Worm (Caenorhabditis elegans) whole organism, young adult: ENCODE data around the gene ced-9.

ENCODE experiments used
- B0261.1 ChIP-seq: sonication (generic microtip); optimal IDR thresholded peaks from 2 replicates; lab custom pipeline; 2016; ENCODE audit warnings: mild to moderate bottlenecking, missing genetic modification characterization, moderate library complexity, missing compliant biosample characterization
- C17E4.6 ChIP-seq: fragments of 200-800 bp; sonication (Bioruptor generic); IDR thresholded peaks from 2 replicates; pipeline ENCODE4 v1.3.6; 2022; ENCODE audit warnings: missing genetic modification reagents, missing genetic modification characterization, missing compliant biosample characterization
- D2030.7 ChIP-seq: fragments of 200-800 bp; sonication (Bioruptor generic); IDR thresholded peaks from 2 replicates; pipeline ENCODE4 v1.3.6; 2022; ENCODE audit warnings: missing genetic modification reagents, missing genetic modification characterization, missing compliant biosample characterization
- F37B4.10 ChIP-seq: fragments of 200-800 bp; sonication (Bioruptor generic); IDR thresholded peaks from 2 replicates; pipeline ENCODE4 v1.3.6; 2022; ENCODE audit warnings: missing genetic modification characterization, missing compliant biosample characterization
- F39B2.1 ChIP-seq: fragments of 200-800 bp; sonication (Bioruptor generic); IDR thresholded peaks from 2 replicates; pipeline ENCODE4 v1.3.6; 2022; ENCODE audit warnings: missing genetic modification reagents, missing genetic modification characterization, missing compliant biosample characterization
- F52B5.7 ChIP-seq: sonication (generic microtip); optimal IDR thresholded peaks from 2 replicates; lab custom pipeline; 2016; ENCODE audit warnings: mild to moderate bottlenecking, missing genetic modification characterization, missing compliant biosample characterization
- K12H6.12 ChIP-seq: fragments of 200-800 bp; sonication (Bioruptor generic); optimal IDR thresholded peaks from 2 replicates; lab custom pipeline; 2018; ENCODE audit warnings: mild to moderate bottlenecking, missing genetic modification characterization, missing compliant biosample characterization
- Y53F4B.3 ChIP-seq: fragments of 200-800 bp; sonication (Bioruptor generic); IDR thresholded peaks from 2 replicates; pipeline ENCODE4 v1.3.6; 2022; ENCODE audit warnings: missing genetic modification reagents, missing genetic modification characterization, missing compliant biosample characterization
- Y56A3A.18 ChIP-seq: fragments of 200-800 bp; sonication (Bioruptor generic); IDR thresholded peaks from 2 replicates; pipeline ENCODE4 v1.3.6; 2022; ENCODE audit warnings: missing genetic modification reagents, missing genetic modification characterization, missing compliant biosample characterization
- Y79H2A.3 ChIP-seq: fragments of 200-800 bp; sonication (Bioruptor generic); conservative IDR thresholded peaks from 2 replicates; pipeline ENCODE4 v1.3.6; 2022; ENCODE audit warnings: missing genetic modification reagents, missing genetic modification characterization, missing compliant biosample characterization
- ZK185.1 ChIP-seq: sonication (generic microtip); optimal IDR thresholded peaks from 2 replicates; lab custom pipeline; 2016; ENCODE audit warnings: mild to moderate bottlenecking, missing genetic modification characterization, missing compliant biosample characterization; ENCODE audit not compliant: poor library complexity, severe bottlenecking
- aptf-3 ChIP-seq: fragments of 200-800 bp; sonication (Bioruptor generic); IDR thresholded peaks from 2 replicates; pipeline ENCODE4 v1.3.6; 2022; ENCODE audit warnings: missing genetic modification characterization, missing compliant biosample characterization
- ceh-27 ChIP-seq: fragments of 200-800 bp; sonication (Bioruptor generic); optimal IDR thresholded peaks from 2 replicates; lab custom pipeline; 2018; ENCODE audit warnings: mild to moderate bottlenecking, missing genetic modification characterization, moderate library complexity, missing compliant biosample characterization
- ceh-40 ChIP-seq: fragments of 200-800 bp; sonication (Bioruptor generic); IDR thresholded peaks from 2 replicates; pipeline ENCODE4 v1.3.6; 2022; ENCODE audit warnings: missing genetic modification characterization, missing compliant biosample characterization
- chd-7 ChIP-seq: sonication (generic microtip); optimal IDR thresholded peaks from 2 replicates; lab custom pipeline; 2016; ENCODE audit warnings: mild to moderate bottlenecking, missing genetic modification characterization, moderate library complexity, missing compliant biosample characterization
- fkh-3 ChIP-seq: sonication (generic microtip); optimal IDR thresholded peaks from 2 replicates; lab custom pipeline; 2016; ENCODE audit warnings: mild to moderate bottlenecking, missing genetic modification characterization, missing compliant biosample characterization
- him-1 ChIP-seq: sonication (generic microtip); optimal IDR thresholded peaks from 2 replicates; lab custom pipeline; 2016; ENCODE audit warnings: missing genotype, missing genetic modification reagents, missing genetic modification characterization, missing compliant biosample characterization
- hmg-1.2 ChIP-seq: fragments of 200-800 bp; sonication (Bioruptor generic); IDR thresholded peaks from 2 replicates; pipeline ENCODE4 v1.3.6; 2022; ENCODE audit warnings: missing genetic modification reagents, missing genetic modification characterization, missing compliant biosample characterization
- hsf-1 ChIP-seq: fragments of 200-800 bp; sonication (Bioruptor generic); IDR thresholded peaks from 2 replicates; pipeline ENCODE4 v1.3.6; 2022; ENCODE audit warnings: missing genetic modification reagents, missing genetic modification characterization, missing compliant biosample characterization
- lin-26 ChIP-seq: fragments of 200-800 bp; sonication (Bioruptor generic); IDR thresholded peaks from 2 replicates; pipeline ENCODE4 v1.3.6; 2022; ENCODE audit warnings: missing genetic modification reagents, missing genetic modification characterization, missing compliant biosample characterization
- madf-8 ChIP-seq: fragments of 200-800 bp; sonication (Bioruptor generic); conservative IDR thresholded peaks from 2 replicates; pipeline ENCODE4 v1.3.6; 2022; ENCODE audit warnings: missing genetic modification reagents, missing genetic modification characterization, missing compliant biosample characterization
- nhr-120 ChIP-seq: fragments of 200-800 bp; sonication (Bioruptor generic); IDR thresholded peaks from 2 replicates; pipeline ENCODE4 v1.3.6; 2022; ENCODE audit warnings: missing genetic modification characterization, missing compliant biosample characterization
- nhr-27 ChIP-seq: fragments of 200-800 bp; sonication (Bioruptor generic); optimal IDR thresholded peaks from 2 replicates; lab custom pipeline; 2018; ENCODE audit warnings: mild to moderate bottlenecking, missing genetic modification characterization, moderate library complexity, missing compliant biosample characterization
- nhr-80 ChIP-seq: sonication (generic microtip); optimal IDR thresholded peaks from 2 replicates; lab custom pipeline; 2016; ENCODE audit warnings: missing genetic modification characterization, missing compliant biosample characterization
- rcor-1 ChIP-seq: fragments of 200-800 bp; sonication (Bioruptor generic); IDR thresholded peaks from 2 replicates; pipeline ENCODE4 v1.3.6; 2022; ENCODE audit warnings: missing genetic modification reagents, missing genetic modification characterization, missing compliant biosample characterization
- rpc-1 ChIP-seq, 2 experiments: fragments of 150-350 bp in 1 of 2; sonication (generic microtip) in 1 of 2; optimal IDR thresholded peaks; 2 replicates each; lab custom pipeline; 2014 to 2018; ENCODE audit warnings: missing biosample characterization in 1 of 2, missing genetic modification characterization in 1 of 2, missing genetic modification reagents in 1 of 2, missing genotype in 1 of 2
- tbp1 ChIP-seq: fragments of 200-800 bp; sonication (Bioruptor generic); optimal IDR thresholded peaks from 2 replicates; lab custom pipeline; 2018; ENCODE audit warnings: mild to moderate bottlenecking, missing genetic modification characterization, missing compliant biosample characterization
- unc-62 ChIP-seq: fragments of 150-350 bp; optimal IDR thresholded peaks from 2 replicates; lab custom pipeline; 2014; ENCODE audit warnings: missing biosample characterization, missing genetic modification reagents, missing genetic modification characterization
- zim-3 ChIP-seq: sonication (generic microtip); optimal IDR thresholded peaks from 2 replicates; lab custom pipeline; 2017; ENCODE audit warnings: mild to moderate bottlenecking, missing genetic modification characterization, moderate library complexity, missing compliant biosample characterization
- ztf-28 ChIP-seq: fragments of 200-800 bp; sonication (Bioruptor generic); IDR thresholded peaks from 2 replicates; pipeline ENCODE4 v1.3.6; 2022; ENCODE audit warnings: missing genetic modification reagents, missing genetic modification characterization, missing compliant biosample characterization

ced-9 gene

ce11 chrIII:10361456-10361855, 26.5 kb downstream of the ced-9 start:
- no peak for TF ChIP-seq tbp1 (GFP tag; lab: Kevin White, UChicago)
- TF ChIP-seq ztf-28 (GFP tag; lab: Robert Waterston, UW), result no peak
- no peak for TF ChIP-seq nhr-27 (tag; lab: Kevin White, UChicago)

DNA sequence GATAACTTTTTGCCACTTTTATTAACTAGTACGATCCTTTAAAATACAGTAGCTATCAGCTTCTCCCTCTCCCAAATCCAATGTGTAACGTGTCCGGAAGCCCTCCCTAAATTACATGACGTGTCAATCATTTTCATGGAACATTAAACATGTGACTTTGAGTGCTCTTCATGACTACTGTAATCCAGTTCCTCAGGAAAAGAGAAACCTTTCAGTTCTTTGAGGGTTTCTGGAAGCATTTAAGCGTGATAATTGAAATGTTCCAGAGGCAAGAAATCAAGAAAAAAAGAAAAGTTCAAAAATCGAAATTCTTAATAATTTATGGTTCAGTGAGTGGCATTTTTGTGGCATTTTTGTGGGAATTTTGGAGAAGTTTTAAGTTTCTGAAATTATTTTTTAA, 27.9 kb downstream of the ced-9 start:
- no peak for TF ChIP-seq lin-26 (GFP tag; lab: Robert Waterston, UW)
- no peak for TF ChIP-seq Y56A3A.18 (GFP tag; lab: Robert Waterston, UW)
- TF ChIP-seq chd-7 (tag; lab: Kevin White, UChicago), result no peak

- no peak for TF ChIP-seq zim-3 (tag; lab: Kevin White, UChicago)
- TF ChIP-seq rpc-1 (optimal IDR thresholded peaks at IDR 0.05; lab: Kevin White, UChicago), result no peak
- TF ChIP-seq rpc-1 (tag; optimal IDR thresholded peaks at IDR 0.05; lab: Kevin White, UChicago), result no peak
- TF ChIP-seq ZK185.1 (tag; lab: Kevin White, UChicago), result no peak
- TF ChIP-seq him-1 (tag; lab: Kevin White, UChicago), result no peak
- TF ChIP-seq unc-62 (GFP tag; lab: Kevin White, UChicago), result no peak
These were observed 29.7 kb downstream of the ced-9 start, which contains the start of gene tbc-8 for ce11 chrIII:10364656-10365055. TSS of gene tbc-8 (plus strand) at chrIII:10364956.

ce11 chrIII:10367355-10367909, 32.5 kb downstream of the ced-9 start:
- peak; percentile 44 for TF ChIP-seq K12H6.12
- no peak for TF ChIP-seq zim-3 (tag; lab: Kevin White, UChicago)
- TF ChIP-seq Y53F4B.3, result no peak
- no peak for TF ChIP-seq fkh-3 (tag; lab: Kevin White, UChicago)
- peak; percentile 4 for TF ChIP-seq ceh-27 (GFP tag; lab: Kevin White, UChicago)
- no peak for TF ChIP-seq nhr-80 (tag; lab: Kevin White, UChicago)

DNA sequence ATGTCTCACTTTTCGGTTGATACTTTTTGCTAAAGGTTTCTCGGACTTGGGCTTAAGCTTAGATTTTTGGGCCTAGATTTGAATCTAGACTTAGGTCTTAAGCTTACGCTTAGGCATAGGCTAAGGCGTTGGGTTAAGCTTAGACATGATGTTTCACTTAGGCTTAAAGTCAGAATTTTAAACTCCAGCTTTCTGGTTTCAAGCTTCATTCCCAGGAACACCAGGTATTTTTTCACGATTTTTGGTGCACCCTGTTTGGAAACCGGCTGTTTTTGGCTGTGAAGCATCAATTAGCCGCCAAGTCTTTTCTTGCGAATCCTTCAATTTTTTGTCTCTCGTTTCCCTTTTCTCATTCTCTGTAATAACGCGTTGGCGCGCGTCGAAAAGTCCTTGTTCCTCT, 38.9 kb downstream of the ced-9 start:
- no peak for TF ChIP-seq C17E4.6
- TF ChIP-seq him-1 (tag; lab: Kevin White, UChicago), result no peak
- no peak for TF ChIP-seq fkh-3 (tag; lab: Kevin White, UChicago)
- TF ChIP-seq Y79H2A.3 (GFP tag; lab: Robert Waterston, UW), result no peak
- no peak for TF ChIP-seq nhr-120 (GFP tag; lab: Robert Waterston, UW)
- no peak for TF ChIP-seq B0261.1
- no peak for TF ChIP-seq aptf-3 (GFP tag; lab: Robert Waterston, UW)
- TF ChIP-seq F37B4.10 (GFP tag; lab: Robert Waterston, UW), result 0 out of 2 replicates have a peak, but pooled peaks have one; percentile 41

DNA sequence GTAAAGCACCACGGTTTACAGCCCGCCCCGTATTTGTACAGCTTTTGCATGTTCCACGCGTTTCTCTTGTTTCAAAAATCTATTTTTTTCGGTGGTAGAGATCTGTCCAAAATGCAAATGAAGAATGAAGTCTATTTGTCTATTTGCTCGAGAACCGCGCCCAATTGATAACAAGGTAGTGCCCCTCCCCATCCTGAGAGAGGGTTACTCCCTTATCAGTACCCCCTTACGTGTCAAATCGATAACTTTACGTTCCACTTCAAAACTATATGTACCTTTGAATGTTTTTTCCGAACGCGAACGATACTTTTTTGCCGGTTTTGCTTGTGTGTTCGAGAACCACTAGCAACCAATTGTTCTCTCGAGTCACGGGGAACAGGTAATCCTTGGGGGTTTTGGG, 41.1 kb downstream of the ced-9 start:
- no peak for TF ChIP-seq ceh-40 (GFP tag; lab: Robert Waterston, UW)
- TF ChIP-seq F37B4.10 (GFP tag; lab: Robert Waterston, UW), result no peak
- no peak for TF ChIP-seq unc-62 (GFP tag; lab: Kevin White, UChicago)
- no peak for TF ChIP-seq F39B2.1 (GFP tag; lab: Robert Waterston, UW)
- peak; percentile 67 for TF ChIP-seq nhr-80 (tag; lab: Kevin White, UChicago)
- no peak for TF ChIP-seq Y79H2A.3 (GFP tag; lab: Robert Waterston, UW)
- no peak for TF ChIP-seq hsf-1 (GFP tag; lab: Robert Waterston, UW)
- no peak for TF ChIP-seq hmg-1.2 (GFP tag; lab: Robert Waterston, UW)
- no peak for TF ChIP-seq fkh-3 (tag; lab: Kevin White, UChicago)

DNA sequence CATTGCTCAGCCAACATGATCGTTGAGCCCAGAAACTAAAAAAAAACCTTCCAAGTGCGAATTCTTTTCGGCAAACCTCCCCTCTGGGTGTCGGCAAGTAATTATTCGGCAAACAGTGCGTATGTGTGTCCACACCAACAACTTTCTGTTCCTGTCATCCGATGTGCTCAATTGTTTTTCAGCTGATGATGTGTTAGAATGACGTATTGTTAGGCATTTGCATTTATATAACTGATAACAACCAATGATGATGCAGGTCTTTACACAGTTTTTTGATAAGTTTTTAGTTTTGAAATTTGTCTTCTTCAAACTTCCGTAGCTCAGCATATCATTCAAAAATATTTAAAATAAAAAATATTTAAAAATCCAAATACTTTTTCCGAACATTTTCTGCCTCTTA, 43.9 kb downstream of the ced-9 start:
- no peak for TF ChIP-seq F52B5.7
- TF ChIP-seq nhr-80 (tag; lab: Kevin White, UChicago), result peak; percentile 57
- TF ChIP-seq madf-8 (GFP tag; lab: Robert Waterston, UW), result no peak
- TF ChIP-seq rcor-1 (GFP tag; lab: Robert Waterston, UW), result no peak
- TF ChIP-seq D2030.7 (GFP tag; lab: Robert Waterston, UW), result no peak
